Worm (Caenorhabditis elegans): ENCODE data around the gene F09E10.6.

- TF ChIP-seq syd-9 (tag; optimal IDR thresholded peaks at IDR 0.05): no peak
- TF ChIP-seq che-1 (tag; optimal IDR thresholded peaks at IDR 0.05): no peak
- no peak for TF ChIP-seq nfya-1 (tag; optimal IDR thresholded peaks at IDR 0.05)
- TF ChIP-seq sox-4 (tag; optimal IDR thresholded peaks at IDR 0.05): no peak
- no peak for TF ChIP-seq nhr-11 (tag; optimal IDR thresholded peaks at IDR 0.05)
- TF ChIP-seq ets-4 (tag; optimal IDR thresholded peaks at IDR 0.05): no peak
- TF ChIP-seq F13H6.1 (tag; optimal IDR thresholded peaks at IDR 0.05): no peak
- no peak for TF ChIP-seq hlh-30 (tag; optimal IDR thresholded peaks at IDR 0.05; ENCODE audit: insufficient read depth)
- no peak for TF ChIP-seq dve-1 (tag; optimal IDR thresholded peaks at IDR 0.05)
- TF ChIP-seq ama-1 (optimal IDR thresholded peaks at IDR 0.05): no peak
- TF ChIP-seq pha-4 (tag; optimal IDR thresholded peaks at IDR 0.05): no peak
- TF ChIP-seq hlh-15 (tag; optimal IDR thresholded peaks at IDR 0.05): no peak
- TF ChIP-seq elt-2 (tag; optimal IDR thresholded peaks at IDR 0.05): no peak
- TF ChIP-seq pha-2 (tag; optimal IDR thresholded peaks at IDR 0.05): no peak
These were observed 45.5 kb downstream of the F09E10.6 start for ce11 chrX:1451816-1452602.
